Fruit fly (Drosophila melanogaster): ENCODE data around the gene Pdhb.

Gene Pdhb

DNA sequence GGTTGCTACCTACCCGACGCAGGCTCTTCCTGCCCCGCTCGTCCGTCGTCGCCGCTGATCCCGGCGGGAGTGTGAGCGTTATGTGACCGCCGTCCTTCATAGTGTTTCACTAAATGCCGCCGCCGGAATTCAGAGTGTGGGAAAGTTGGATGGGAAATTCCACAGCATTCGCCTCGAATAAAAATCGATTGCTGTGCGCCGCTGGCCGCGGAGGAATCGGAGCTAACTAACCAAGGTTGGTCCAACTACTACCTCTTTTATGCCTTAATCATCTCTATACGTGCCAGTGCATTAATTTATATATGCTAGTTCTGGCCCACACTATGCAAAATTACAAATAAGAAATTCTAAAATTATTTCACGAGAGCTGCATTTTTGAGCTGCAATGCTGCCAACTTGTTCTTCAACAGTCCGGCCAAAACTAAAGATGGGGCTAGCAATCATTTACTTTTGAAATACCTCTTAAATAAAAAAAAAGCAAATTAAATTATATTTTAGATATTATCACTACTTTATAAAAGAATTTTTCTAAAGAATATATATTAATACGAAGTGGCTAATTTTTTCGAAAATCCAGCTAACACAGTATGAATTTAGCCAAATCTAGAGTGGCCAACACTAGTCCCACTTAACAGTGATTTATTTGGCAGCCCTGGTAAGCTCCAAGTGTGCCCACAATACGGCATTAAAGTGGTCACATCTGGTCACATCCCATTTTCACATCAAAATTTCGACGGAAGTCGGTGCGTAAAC lies at the start of gene Pdhb, which contains the start of gene alpha-Man-Ib:
Pdhb (plus strand) TSS at position 674 of the 753 bp plus-strand sequence.
alpha-Man-Ib (minus strand) TSS at position 425 of the 753 bp plus-strand sequence.
- TF ChIP-seq Sin3A (optimal IDR thresholded peaks at IDR 0.05) = no peak
- TF ChIP-seq ttk (optimal IDR thresholded peaks at IDR 0.05) = no peak
- no peak for TF ChIP-seq h (optimal IDR thresholded peaks at IDR 0.05)
- no peak for TF ChIP-seq psq (optimal IDR thresholded peaks at IDR 0.05)
- no peak for TF ChIP-seq Myc (optimal IDR thresholded peaks at IDR 0.05)
- TF ChIP-seq insv (optimal IDR thresholded peaks at IDR 0.05) = no peak

DNA sequence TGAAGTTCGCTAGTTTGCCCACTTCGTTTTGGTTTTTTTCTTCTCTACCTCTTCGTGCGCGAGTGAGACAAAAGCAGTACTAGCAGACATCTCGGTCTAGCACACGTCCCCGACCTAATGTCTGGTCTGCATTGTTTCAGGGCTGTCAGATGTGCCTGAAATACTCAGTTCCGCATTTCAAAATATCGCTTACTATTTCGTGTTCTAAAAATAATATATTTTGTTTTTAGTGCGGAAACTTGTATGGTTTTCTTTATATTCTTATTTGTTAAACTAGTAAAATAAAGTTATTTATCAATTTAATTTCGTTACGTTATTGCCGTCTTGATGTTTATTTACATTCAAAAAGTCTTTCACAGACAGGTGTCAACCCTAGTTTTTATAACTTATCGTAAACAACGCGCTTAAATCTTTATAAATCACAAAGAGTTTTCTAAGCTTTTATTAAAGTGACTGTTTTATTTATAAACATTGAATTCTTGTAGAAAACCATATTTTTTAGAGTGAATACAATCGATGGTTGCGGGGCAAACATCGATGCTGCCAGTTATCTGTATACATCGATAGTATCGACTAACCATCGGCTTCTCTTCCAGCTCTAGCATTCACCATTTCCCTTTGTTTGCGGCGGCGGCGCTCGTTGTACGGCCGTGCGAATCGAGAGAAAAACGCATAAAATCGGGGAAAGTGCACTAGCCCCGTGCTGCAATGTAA lies 49.5 kb upstream of the Pdhb start:
- no peak for TF ChIP-seq Myc (optimal IDR thresholded peaks at IDR 0.05)
- no peak for TF ChIP-seq Sin3A (optimal IDR thresholded peaks at IDR 0.05)
- no peak for TF ChIP-seq insv (optimal IDR thresholded peaks at IDR 0.05)
- no peak for TF ChIP-seq h (optimal IDR thresholded peaks at IDR 0.05)
- no peak for TF ChIP-seq psq (optimal IDR thresholded peaks at IDR 0.05)
- no peak for TF ChIP-seq ttk (optimal IDR thresholded peaks at IDR 0.05)

DNA sequence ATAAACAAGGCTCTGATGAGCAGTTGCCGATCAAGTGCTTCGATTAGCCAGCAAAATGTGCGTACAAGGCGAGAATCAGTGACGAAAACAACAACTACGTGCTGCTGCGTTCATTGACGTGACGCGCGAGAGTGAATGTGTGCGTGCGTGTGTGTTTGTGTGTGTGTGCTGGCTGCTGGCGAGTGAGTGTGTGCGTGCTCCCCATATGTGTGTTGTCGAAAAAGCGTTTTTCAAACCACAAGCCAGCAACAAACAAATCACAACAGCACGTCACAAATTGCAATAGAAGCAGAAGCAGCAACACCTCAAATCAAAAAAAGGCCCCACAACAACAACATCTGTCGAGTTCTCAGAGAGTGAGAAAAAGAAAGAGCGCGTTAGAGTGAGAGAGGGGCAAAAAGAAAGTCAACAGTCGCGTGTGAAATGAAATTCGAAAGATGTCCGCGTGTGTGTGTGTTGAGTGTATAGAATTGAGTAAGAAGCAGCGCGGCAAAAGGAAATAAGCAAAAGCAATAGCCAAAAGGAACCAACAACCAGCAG lies 48.9 kb upstream of the Pdhb start:
- TF ChIP-seq insv (optimal IDR thresholded peaks at IDR 0.05) (no peak), Sin3A (optimal IDR thresholded peaks at IDR 0.05) (no peak), ttk (optimal IDR thresholded peaks at IDR 0.05) (no peak), Myc (optimal IDR thresholded peaks at IDR 0.05) (no peak), h (optimal IDR thresholded peaks at IDR 0.05) (no peak)

DNA sequence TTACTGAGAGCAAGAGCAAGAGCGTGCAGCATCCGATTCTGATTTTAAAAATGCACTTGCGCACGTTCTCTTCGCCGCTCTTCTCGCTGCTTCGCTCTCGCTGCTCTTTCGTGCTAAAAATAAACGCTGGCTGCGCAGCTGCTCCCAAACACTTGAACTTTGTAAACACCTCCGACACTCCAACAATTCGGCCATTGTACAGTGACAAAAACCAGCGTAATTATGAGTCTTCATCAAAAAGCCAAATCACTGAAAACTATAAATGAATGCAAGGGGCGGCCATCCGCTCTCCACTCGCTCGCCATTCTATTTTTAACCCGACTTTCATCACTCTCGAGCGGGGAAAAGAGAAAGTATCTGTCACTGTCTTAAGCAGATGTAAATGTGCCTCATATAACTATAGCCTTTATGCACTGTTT lies 48.2 kb upstream of the Pdhb start:
- no peak for TF ChIP-seq h (optimal IDR thresholded peaks at IDR 0.05)
- no peak for TF ChIP-seq Sin3A (optimal IDR thresholded peaks at IDR 0.05)
- TF ChIP-seq ttk (optimal IDR thresholded peaks at IDR 0.05) = no peak
- no peak for TF ChIP-seq psq (optimal IDR thresholded peaks at IDR 0.05)
- no peak for TF ChIP-seq Myc (optimal IDR thresholded peaks at IDR 0.05)
- no peak for TF ChIP-seq insv (optimal IDR thresholded peaks at IDR 0.05)

DNA sequence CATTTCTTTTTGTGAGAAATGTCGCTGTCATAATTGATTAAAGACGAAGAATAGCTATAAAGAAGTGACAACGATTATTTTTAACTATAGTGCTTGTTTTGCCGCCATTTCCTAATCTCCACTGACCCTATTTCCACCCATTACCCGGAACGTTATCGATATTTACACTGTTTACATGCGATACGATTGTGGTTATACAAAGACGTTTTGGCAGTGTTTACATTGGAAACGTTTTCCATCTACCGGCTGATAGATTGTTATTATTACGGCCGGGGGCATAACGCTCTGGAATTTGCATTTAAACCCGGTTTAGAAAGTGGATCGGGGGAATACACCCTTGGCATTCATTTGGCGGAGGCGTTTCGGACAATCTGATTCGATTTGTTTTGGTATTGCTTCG lies 46.6 kb upstream of the Pdhb start:
- TF ChIP-seq ttk (optimal IDR thresholded peaks at IDR 0.05) (no peak), Sin3A (optimal IDR thresholded peaks at IDR 0.05) (no peak), insv (optimal IDR thresholded peaks at IDR 0.05) (no peak), Myc (optimal IDR thresholded peaks at IDR 0.05) (no peak), psq (optimal IDR thresholded peaks at IDR 0.05) (no peak), h (optimal IDR thresholded peaks at IDR 0.05) (no peak)

DNA sequence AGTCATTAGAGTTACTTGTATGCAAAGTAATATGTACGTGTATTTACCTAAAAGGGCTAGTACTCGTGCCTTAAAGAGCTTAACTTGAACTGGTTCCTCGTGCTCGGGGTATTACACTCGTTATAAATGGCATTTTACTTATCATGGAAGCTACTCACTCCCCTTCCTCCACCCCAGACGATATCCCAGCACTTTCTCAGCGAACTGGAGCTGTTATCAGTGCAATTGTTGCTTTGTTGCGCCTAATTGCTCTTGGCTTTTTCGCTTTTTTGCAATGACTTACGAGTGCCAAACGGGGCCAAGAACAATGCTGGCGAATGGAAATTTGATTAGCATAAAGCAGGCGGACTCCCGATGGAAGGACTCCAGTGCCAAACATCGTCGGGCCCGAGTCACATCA lies 45.8 kb upstream of the Pdhb start:
- TF ChIP-seq Sin3A (optimal IDR thresholded peaks at IDR 0.05) (no peak), Myc (optimal IDR thresholded peaks at IDR 0.05) (no peak), psq (optimal IDR thresholded peaks at IDR 0.05) (no peak), insv (optimal IDR thresholded peaks at IDR 0.05) (no peak), h (optimal IDR thresholded peaks at IDR 0.05) (no peak), ttk (optimal IDR thresholded peaks at IDR 0.05) (no peak)

DNA sequence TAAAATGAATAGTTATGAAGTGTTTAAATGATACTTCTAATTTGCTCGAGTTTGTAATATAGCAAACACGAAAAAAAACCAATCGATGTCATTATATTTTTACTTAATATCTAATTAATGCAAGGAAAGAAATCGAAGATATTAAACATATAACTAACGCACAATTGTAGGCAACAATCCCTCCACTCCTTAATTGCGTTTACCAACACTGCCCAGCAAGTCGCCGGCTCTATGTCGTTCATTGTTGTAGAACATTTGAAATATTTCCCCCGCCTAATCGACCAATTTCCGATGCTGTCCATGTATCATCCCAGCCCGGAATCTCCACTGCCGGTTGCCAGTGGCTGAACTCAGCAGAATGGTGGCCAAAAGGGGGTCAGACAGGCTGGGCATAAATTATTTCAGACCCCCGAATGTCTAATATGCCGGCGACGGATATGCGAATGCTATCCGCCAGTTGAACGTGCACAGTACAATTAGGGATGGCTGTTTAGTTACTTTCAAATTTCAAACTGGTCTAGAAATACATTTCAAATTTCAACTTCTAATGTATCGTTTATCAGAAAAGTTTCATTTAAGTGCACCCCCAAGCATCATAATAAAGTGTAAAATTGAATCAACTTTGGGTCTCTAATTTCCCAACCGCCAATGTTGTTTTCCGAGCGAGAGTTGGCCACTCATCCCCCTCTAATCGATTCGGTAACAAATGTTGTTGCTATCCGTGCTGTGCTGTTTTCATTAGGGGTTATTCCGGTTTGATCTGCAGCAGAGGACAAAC lies 44.3 kb upstream of the Pdhb start:
- no peak for TF ChIP-seq h (optimal IDR thresholded peaks at IDR 0.05)
- no peak for TF ChIP-seq Sin3A (optimal IDR thresholded peaks at IDR 0.05)
- no peak for TF ChIP-seq psq (optimal IDR thresholded peaks at IDR 0.05)
- no peak for TF ChIP-seq ttk (optimal IDR thresholded peaks at IDR 0.05)
- TF ChIP-seq insv (optimal IDR thresholded peaks at IDR 0.05) = no peak
- no peak for TF ChIP-seq Myc (optimal IDR thresholded peaks at IDR 0.05)

DNA sequence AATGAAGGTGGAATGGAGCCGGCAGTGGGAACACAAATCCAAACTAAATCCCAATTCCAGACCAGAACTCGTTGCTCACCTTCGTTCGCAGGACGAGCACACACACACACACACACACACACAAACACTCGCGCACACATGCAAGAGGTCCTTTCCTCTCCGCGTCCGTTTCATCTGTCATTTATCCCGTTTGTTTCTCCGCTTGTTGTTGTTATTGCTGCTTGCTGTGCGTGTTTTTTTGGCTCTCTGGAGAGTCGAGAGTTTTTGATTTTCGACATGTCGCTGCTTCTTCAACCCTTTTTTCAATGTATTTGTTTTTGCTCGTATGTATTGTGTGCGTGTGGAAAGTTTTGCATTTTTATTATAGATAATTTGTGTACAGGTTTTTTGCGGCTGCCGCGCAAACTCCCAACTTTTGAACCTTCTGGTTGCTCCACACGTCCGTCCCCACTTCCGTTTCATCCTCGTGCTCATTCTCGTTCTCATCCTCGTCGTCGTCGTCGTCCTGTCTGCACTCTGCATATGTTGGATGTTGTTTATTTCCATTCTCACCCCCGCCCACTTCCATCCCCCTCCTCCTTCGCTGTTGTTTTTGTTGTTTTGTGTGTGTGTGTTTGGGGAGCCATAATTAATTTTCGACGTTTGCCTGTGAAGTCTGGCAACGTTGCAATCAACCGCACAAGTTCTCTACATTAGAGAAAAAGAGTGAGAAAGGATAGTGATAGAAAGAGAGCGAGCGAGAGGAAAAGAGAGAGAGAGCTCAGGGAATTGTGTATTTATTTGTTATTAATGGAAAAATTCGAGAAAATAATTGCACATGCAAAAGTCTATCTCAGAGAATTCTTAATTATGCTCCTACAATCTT lies 43.4 kb upstream of the Pdhb start:
- TF ChIP-seq Myc (optimal IDR thresholded peaks at IDR 0.05) (no peak), h (optimal IDR thresholded peaks at IDR 0.05) (no peak)

DNA sequence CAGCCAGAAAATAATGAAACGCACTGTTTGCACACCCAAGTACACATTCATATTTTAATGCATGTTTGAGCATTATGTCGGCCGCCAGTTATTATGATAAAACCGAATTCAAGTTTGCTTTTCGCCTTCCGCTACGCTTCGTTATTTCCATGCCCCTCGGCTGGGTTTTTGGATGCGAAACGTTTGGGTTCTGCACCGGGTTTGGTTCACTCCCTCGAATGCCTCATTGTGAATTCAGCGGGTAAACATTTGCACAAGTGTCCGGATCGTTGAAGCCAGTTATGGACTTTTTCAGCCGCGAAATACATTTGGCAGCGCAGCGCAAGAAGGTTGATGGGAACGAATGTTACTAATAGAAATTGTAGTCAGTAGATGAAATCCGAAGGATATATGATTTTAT lies 41.7 kb upstream of the Pdhb start:
- TF ChIP-seq Sin3A (optimal IDR thresholded peaks at IDR 0.05) (no peak), insv (optimal IDR thresholded peaks at IDR 0.05) (no peak), h (optimal IDR thresholded peaks at IDR 0.05) (no peak), ttk (optimal IDR thresholded peaks at IDR 0.05) (no peak), Myc (optimal IDR thresholded peaks at IDR 0.05) (no peak), psq (optimal IDR thresholded peaks at IDR 0.05) (no peak)

DNA sequence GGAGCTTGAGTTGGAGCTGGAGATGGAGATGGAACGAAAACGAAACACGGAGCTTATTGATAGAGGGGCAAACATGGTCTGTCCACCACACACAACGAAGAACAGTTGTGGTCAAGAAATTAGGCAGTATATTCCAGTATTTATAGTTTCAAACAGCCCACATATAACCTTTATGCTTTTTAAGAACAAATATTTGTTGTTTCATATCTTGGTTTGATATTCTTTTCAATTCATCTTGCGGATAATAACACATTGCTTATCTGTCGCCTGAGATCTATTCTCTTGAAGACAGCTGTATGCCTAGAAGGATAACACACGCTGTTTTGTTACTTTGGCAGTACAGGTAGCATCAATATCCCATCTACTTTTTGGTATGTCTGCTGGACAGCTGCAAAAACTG lies 40.0 kb upstream of the Pdhb start:
- no peak for TF ChIP-seq Myc (optimal IDR thresholded peaks at IDR 0.05)

DNA sequence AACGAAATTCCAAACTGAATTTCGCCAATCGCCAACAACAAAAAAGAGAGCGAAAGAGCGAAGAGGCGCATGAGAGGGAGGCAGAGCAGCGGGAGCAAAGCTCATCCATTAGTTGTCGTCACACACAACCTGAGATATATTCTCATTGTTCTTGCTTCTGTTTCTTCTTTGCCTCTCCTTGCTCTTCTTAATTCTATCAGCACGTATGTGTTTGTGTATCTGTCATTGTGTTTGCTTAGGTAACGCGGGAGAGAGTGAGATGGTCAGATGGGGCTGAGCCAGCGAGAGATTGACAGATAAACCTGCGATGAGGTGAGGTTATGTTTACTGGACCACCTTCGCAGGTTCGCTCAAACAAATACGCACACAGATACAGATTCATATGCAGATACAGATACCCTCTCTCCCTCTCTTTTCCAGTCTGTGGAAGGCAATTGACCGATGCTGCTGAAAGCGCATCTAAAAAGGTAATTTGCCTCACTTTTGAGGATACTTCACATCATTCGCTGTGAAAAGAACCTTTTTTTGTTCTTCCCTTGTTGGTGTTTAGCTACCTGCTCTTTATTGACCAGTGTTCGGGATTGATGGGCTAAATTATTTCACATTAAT lies 38.8 kb upstream of the Pdhb start:
- no peak for TF ChIP-seq Myc (optimal IDR thresholded peaks at IDR 0.05)
- no peak for TF ChIP-seq ttk (optimal IDR thresholded peaks at IDR 0.05)
- no peak for TF ChIP-seq h (optimal IDR thresholded peaks at IDR 0.05)
- TF ChIP-seq psq (optimal IDR thresholded peaks at IDR 0.05) = no peak
- no peak for TF ChIP-seq Sin3A (optimal IDR thresholded peaks at IDR 0.05)

Measured in Kc167 (cell line).